Fruit fly (Drosophila melanogaster) whole organism, wandering third instar larva: ENCODE results near the gene Brf.

ENCODE experiments used
- Abd-B ChIP-seq: fragments of >200 bp; optimal IDR thresholded peaks from 2 replicates; lab custom pipeline; 2017; ENCODE audit warnings: missing biosample characterization, missing genetic modification characterization
- CG32264 ChIP-seq: fragments of 200-800 bp; sonication (Bioruptor generic); optimal IDR thresholded peaks from 2 replicates; lab custom pipeline; 2016; ENCODE audit warnings: missing biosample characterization, missing genetic modification characterization
- CG9705 ChIP-seq: fragments of 200-800 bp; sonication (Bioruptor generic); optimal IDR thresholded peaks from 2 replicates; lab custom pipeline; 2018; ENCODE audit warnings: missing biosample characterization, mild to moderate bottlenecking, missing genetic modification characterization
- CrebA ChIP-seq: fragments of 200-800 bp; sonication (Bioruptor generic); optimal IDR thresholded peaks from 2 replicates; lab custom pipeline; 2016; ENCODE audit warnings: missing biosample characterization, mild to moderate bottlenecking, missing genetic modification characterization, borderline replicate concordance
- Dfd ChIP-seq: fragments of >200 bp; optimal IDR thresholded peaks from 2 replicates; lab custom pipeline; 2017; ENCODE audit warnings: missing biosample characterization, missing genetic modification characterization
- Dif ChIP-seq: fragments of 200-275, 200-300 bp; sonication (Bioruptor generic); optimal IDR thresholded peaks from 2 replicates; lab custom pipeline; 2018; ENCODE audit warnings: missing biosample characterization, missing genetic modification characterization; ENCODE audit not compliant: partially characterized antibody
- GATAd ChIP-seq: sonication (Bioruptor generic); optimal IDR thresholded peaks from 2 replicates; lab custom pipeline; 2016; ENCODE audit warnings: missing biosample characterization, missing genetic modification characterization
- HLH106 ChIP-seq: fragments of 200-800 bp; optimal IDR thresholded peaks from 3 replicates; lab custom pipeline; 2019; ENCODE audit warnings: missing biosample characterization, mild to moderate bottlenecking, missing genetic modification characterization, moderate library complexity
- Hnf4 ChIP-seq: fragments of 200-800 bp; sonication (Bioruptor generic); optimal IDR thresholded peaks from 2 replicates; lab custom pipeline; 2016; ENCODE audit warnings: missing biosample characterization, mild to moderate bottlenecking, missing genetic modification characterization
- Hr78 ChIP-seq: fragments of >200 bp; optimal IDR thresholded peaks from 2 replicates; lab custom pipeline; 2017; ENCODE audit warnings: missing biosample characterization, missing genetic modification characterization
- Hr83 ChIP-seq: fragments of 200-300 bp; sonication (Bioruptor generic); optimal IDR thresholded peaks from 2 replicates; lab custom pipeline; 2016; ENCODE audit warnings: missing biosample characterization, mild to moderate bottlenecking, missing genetic modification characterization, moderate library complexity; ENCODE audit not compliant: poor library complexity, severe bottlenecking
- Jra ChIP-seq: sonication (Bioruptor generic); optimal IDR thresholded peaks from 2 replicates; lab custom pipeline; 2016; ENCODE audit warnings: missing biosample characterization, missing genetic modification characterization
- Mio ChIP-seq: sonication (Bioruptor generic); optimal IDR thresholded peaks from 2 replicates; lab custom pipeline; 2016; ENCODE audit warnings: missing biosample characterization, missing genetic modification characterization
- Myc ChIP-seq: fragments of >200 bp; optimal IDR thresholded peaks from 2 replicates; lab custom pipeline; 2017
- N ChIP-seq: fragments of >200 bp; optimal IDR thresholded peaks from 2 replicates; lab custom pipeline; 2018; ENCODE audit warnings: missing biosample characterization, missing external identifiers, missing genetic modification characterization
- OdsH ChIP-seq: fragments of 200-800 bp; sonication (Bioruptor generic); optimal IDR thresholded peaks from 2 replicates; lab custom pipeline; 2016; ENCODE audit warnings: missing biosample characterization, mild to moderate bottlenecking, missing genetic modification characterization
- Rel ChIP-seq, 2 experiments: fragments of 200-800 bp; sonication (Bioruptor generic) in 1 of 2; optimal IDR thresholded peaks; 2 replicates in 1 of 2; 3 replicates in 1 of 2; lab custom pipeline; 2016 to 2019; ENCODE audit warnings: mild to moderate bottlenecking in 2 of 2, missing biosample characterization in 2 of 2, missing genetic modification characterization in 2 of 2, moderate library complexity in 1 of 2
- Sp1 ChIP-seq: fragments of 200-800 bp; sonication (Bioruptor generic); optimal IDR thresholded peaks from 3 replicates; lab custom pipeline; 2019; ENCODE audit warnings: missing biosample characterization, mild to moderate bottlenecking, missing genetic modification characterization, moderate library complexity
- Vsx2 ChIP-seq: fragments of 200-300, 225-300 bp; sonication (Bioruptor generic); optimal IDR thresholded peaks from 2 replicates; lab custom pipeline; 2018; ENCODE audit warnings: missing biosample characterization, missing genetic modification characterization; ENCODE audit not compliant: partially characterized antibody
- br ChIP-seq: fragments of 200-800 bp; sonication (Bioruptor generic); optimal IDR thresholded peaks from 2 replicates; lab custom pipeline; 2016; ENCODE audit warnings: missing biosample characterization, missing genetic modification characterization
- brk ChIP-seq: fragments of 200-800 bp; sonication (Bioruptor generic); optimal IDR thresholded peaks from 2 replicates; lab custom pipeline; 2016; ENCODE audit warnings: missing biosample characterization, mild to moderate bottlenecking, missing genetic modification characterization
- dl ChIP-seq, 2 experiments: fragments of 175-275, 200-275 bp in 1 of 2; fragments of 200-275 bp in 1 of 2; sonication (Bioruptor generic); optimal IDR thresholded peaks; lab custom pipeline; 2018; ENCODE audit warnings: mild to moderate bottlenecking in 2 of 2, missing biosample characterization in 2 of 2, missing genetic modification characterization in 2 of 2, moderate library complexity in 2 of 2; ENCODE audit not compliant: partially characterized antibody in 2 of 2, insufficient read depth in 1 of 2
- dmrt93B ChIP-seq: fragments of 200-800 bp; sonication (Bioruptor generic); optimal IDR thresholded peaks from 2 replicates; lab custom pipeline; 2018; ENCODE audit warnings: missing biosample characterization, mild to moderate bottlenecking, missing genetic modification characterization
- dsf ChIP-seq: sonication (Bioruptor generic); optimal IDR thresholded peaks from 2 replicates; lab custom pipeline; 2016; ENCODE audit warnings: missing biosample characterization, missing genetic modification characterization, borderline replicate concordance
- ey ChIP-seq: fragments of 200-800 bp; sonication (Bioruptor generic); optimal IDR thresholded peaks from 2 replicates; lab custom pipeline; 2016; ENCODE audit warnings: missing biosample characterization, missing genetic modification characterization
- foxo ChIP-seq, 2 experiments: fragments of 200-800 bp; sonication (Bioruptor generic); optimal IDR thresholded peaks; 2 replicates in 1 of 2; 3 replicates in 1 of 2; lab custom pipeline; 2016 to 2017; ENCODE audit warnings: missing biosample characterization in 2 of 2, missing genetic modification characterization in 2 of 2
- fru ChIP-seq: fragments of 200-800 bp; sonication (Bioruptor generic); optimal IDR thresholded peaks from 3 replicates; lab custom pipeline; 2016; ENCODE audit warnings: missing biosample characterization, mild to moderate bottlenecking, missing genetic modification characterization
- h ChIP-seq: fragments of 200-800 bp; sonication (Bioruptor generic); optimal IDR thresholded peaks from 3 replicates; lab custom pipeline; 2016; ENCODE audit warnings: missing biosample characterization, mild to moderate bottlenecking, missing genetic modification characterization
- jim ChIP-seq: fragments of 175-275, 200-325 bp; sonication (Bioruptor generic); optimal IDR thresholded peaks from 2 replicates; lab custom pipeline; 2016; ENCODE audit warnings: missing biosample characterization, mild to moderate bottlenecking, missing genetic modification characterization
- lola ChIP-seq: fragments of >200 bp; optimal IDR thresholded peaks from 2 replicates; lab custom pipeline; 2017; ENCODE audit warnings: missing biosample characterization, missing genetic modification characterization
- pan ChIP-seq: fragments of >200 bp; optimal IDR thresholded peaks from 2 replicates; lab custom pipeline; 2017
- psq ChIP-seq: fragments of 200-800 bp; sonication (Bioruptor generic); optimal IDR thresholded peaks from 3 replicates; lab custom pipeline; 2017; ENCODE audit warnings: missing biosample characterization, mild to moderate bottlenecking, missing genetic modification characterization, moderate library complexity
- rgr ChIP-seq: fragments of 200-800 bp; sonication (Bioruptor generic); optimal IDR thresholded peaks from 3 replicates; lab custom pipeline; 2016; ENCODE audit warnings: missing biosample characterization, mild to moderate bottlenecking, missing genetic modification characterization
- sage ChIP-seq: fragments of 200-800 bp; sonication (Bioruptor generic); optimal IDR thresholded peaks from 2 replicates; lab custom pipeline; 2016; ENCODE audit warnings: missing biosample characterization, mild to moderate bottlenecking, missing genetic modification characterization
- sv ChIP-seq: fragments of 200-800 bp; sonication (Bioruptor generic); optimal IDR thresholded peaks from 3 replicates; lab custom pipeline; 2016; ENCODE audit warnings: missing biosample characterization, missing genetic modification characterization
- tai ChIP-seq: sonication (Bioruptor generic); optimal IDR thresholded peaks from 2 replicates; lab custom pipeline; 2016; ENCODE audit warnings: missing biosample characterization, missing genetic modification characterization
- usp ChIP-seq: fragments of >200 bp; optimal IDR thresholded peaks from 2 replicates; lab custom pipeline; 2017; ENCODE audit warnings: missing biosample characterization, missing genetic modification characterization
- woc ChIP-seq: sonication (Bioruptor generic); optimal IDR thresholded peaks from 2 replicates; lab custom pipeline; 2016; ENCODE audit warnings: missing biosample characterization, mild to moderate bottlenecking, missing genetic modification characterization

The Brf gene

dm6 chr3R:17385329-17386019 lies 5.7 kb downstream of the Brf start:
- TF ChIP-seq Hr83 (peak; percentile 94), Myc (lab: Kevin White, UChicago) (peak; percentile 56), Dfd (GFP tag; lab: Kevin White, UChicago) (no peak), Sp1 (GFP tag; lab: Kevin White, UChicago) (peak; percentile 59), psq (GFP tag; lab: Kevin White, UChicago) (peak; percentile 30), fru (peak; percentile 64), h (GFP tag; lab: Kevin White, UChicago) (peak; percentile 69), rgr (GFP tag; lab: Kevin White, UChicago) (peak; percentile 66), jim (GFP tag; lab: Kevin White, UChicago) (peak; percentile 58), br (peak; percentile 65), brk (GFP tag; lab: Kevin White, UChicago) (peak; percentile 53), dsf (peak; percentile 60), Hr78 (GFP tag; lab: Kevin White, UChicago) (no peak), GATAd (peak; percentile 30), sv (GFP tag; lab: Kevin White, UChicago) (peak; percentile 52), Rel (GFP tag; optimal IDR thresholded peaks at IDR 0.05; lab: Kevin White, UChicago) (no peak), Rel (tag; optimal IDR thresholded peaks at IDR 0.05; lab: Kevin White, UChicago) (peak; percentile 99), HLH106 (tag; lab: Kevin White, UChicago) (peak; percentile 57), tai (GFP tag; lab: Kevin White, UChicago) (peak; percentile 69), usp (GFP tag; lab: Kevin White, UChicago) (no peak), woc (peak; percentile 2), Hnf4 (peak; percentile 83), Vsx2 (peak; percentile 97), Abd-B (GFP tag; lab: Kevin White, UChicago) (no peak), dmrt93B (peak; percentile 24), CrebA (no peak), CG32264 (GFP tag; lab: Kevin White, UChicago) (peak; percentile 52), CG9705 (GFP tag; lab: Kevin White, UChicago) (peak; percentile 43), Mio (GFP tag; lab: Kevin White, UChicago) (no peak), lola (GFP tag; lab: Kevin White, UChicago) (no peak), foxo (GFP tag; optimal IDR thresholded peaks at IDR 0.05; lab: Kevin White, UChicago) (peak in 1 of 2 experiments; percentile 83), Dif (no peak), sage (GFP tag; lab: Kevin White, UChicago) (peak; percentile 37), N (no peak), OdsH (GFP tag; lab: Kevin White, UChicago) (peak; percentile 25), Jra (GFP tag; lab: Kevin White, UChicago) (peak; percentile 72), ey (GFP tag; lab: Kevin White, UChicago) (peak; percentile 46), pan (lab: Kevin White, UChicago) (no peak), dl (GFP tag; optimal IDR thresholded peaks at IDR 0.05; lab: Kevin White, UChicago; ENCODE audit: insufficient read depth in 1 of 2, partially characterized antibody in 2 of 2) (peak in 1 of 2 experiments; percentile 17)

DNA sequence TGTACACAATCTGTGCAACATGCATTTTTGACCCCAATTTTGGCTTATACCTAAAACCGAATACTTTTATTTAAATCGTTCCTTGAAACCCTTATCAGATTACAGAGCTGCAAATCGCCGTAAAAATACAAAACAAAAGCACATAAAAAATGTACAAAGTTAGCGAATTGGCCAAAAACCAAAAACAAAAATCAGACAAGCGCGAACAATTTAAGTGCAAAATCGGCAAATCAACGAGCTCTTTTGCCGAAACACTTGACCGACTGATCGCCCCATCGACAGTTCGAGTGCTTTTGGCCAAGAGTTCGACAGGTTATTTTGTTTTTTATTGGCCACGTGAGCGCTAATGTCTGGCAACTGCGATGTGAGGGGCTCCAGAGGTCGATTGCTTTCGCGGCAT lies 9.2 kb downstream of the Brf start:
- TF ChIP-seq Rel (GFP tag; optimal IDR thresholded peaks at IDR 0.05; lab: Kevin White, UChicago) (no peak), Rel (tag; optimal IDR thresholded peaks at IDR 0.05; lab: Kevin White, UChicago) (no peak), psq (GFP tag; lab: Kevin White, UChicago) (no peak), CrebA (no peak), GATAd (no peak), dl (GFP tag; optimal IDR thresholded peaks at IDR 0.05; lab: Kevin White, UChicago; ENCODE audit: insufficient read depth in 1 of 2, partially characterized antibody in 2 of 2) (no peak), woc (no peak), Hr78 (GFP tag; lab: Kevin White, UChicago) (no peak), tai (GFP tag; lab: Kevin White, UChicago) (no peak), CG32264 (GFP tag; lab: Kevin White, UChicago) (no peak), OdsH (GFP tag; lab: Kevin White, UChicago) (no peak), HLH106 (tag; lab: Kevin White, UChicago) (no peak)
